Fruit fly (Drosophila melanogaster) whole organism, prepupa: ENCODE data around the gene Rnmt.

ENCODE experiments used
- Blimp-1 ChIP-seq: fragments of 200-800 bp; sonication (Bioruptor generic); optimal IDR thresholded peaks from 3 replicates; lab custom pipeline; 2017; ENCODE audit warnings: missing biosample characterization, missing genetic modification characterization, mild to moderate bottlenecking, moderate library complexity, missing genetic modification reagents
- CG10669 ChIP-seq: fragments of 200-800 bp; sonication (Bioruptor generic); optimal IDR thresholded peaks from 3 replicates; lab custom pipeline; 2018; ENCODE audit warnings: missing biosample characterization, mild to moderate bottlenecking, missing genetic modification characterization, moderate library complexity
- CG11294 ChIP-seq: fragments of 200-800 bp; sonication (Bioruptor generic); IDR thresholded peaks from 2 replicates; pipeline ENCODE4 v1.3.6; 2022; ENCODE audit warnings: missing biosample characterization, missing genetic modification characterization
- CG11902 ChIP-seq: fragments of 200-800 bp; sonication (Bioruptor generic); optimal IDR thresholded peaks from 3 replicates; lab custom pipeline; 2016; ENCODE audit warnings: missing biosample characterization, missing genetic modification characterization
- CG15336 ChIP-seq: fragments of 200-800 bp; sonication (Bioruptor generic); IDR thresholded peaks from 2 replicates; pipeline ENCODE4 v1.3.6; 2022; ENCODE audit warnings: missing biosample characterization, missing genetic modification characterization
- CG1621 ChIP-seq: fragments of 200-800 bp; sonication (Bioruptor generic); optimal IDR thresholded peaks from 3 replicates; lab custom pipeline; 2018; ENCODE audit warnings: missing biosample characterization, mild to moderate bottlenecking, missing genetic modification characterization
- CG16779 ChIP-seq: fragments of 200-800 bp; sonication (Bioruptor generic); optimal IDR thresholded peaks from 3 replicates; lab custom pipeline; 2017; ENCODE audit warnings: missing biosample characterization, mild to moderate bottlenecking, missing genetic modification characterization
- CG3032 ChIP-seq: fragments of 200-800 bp; optimal IDR thresholded peaks from 2 replicates; lab custom pipeline; 2019; ENCODE audit warnings: missing biosample characterization, mild to moderate bottlenecking, missing genetic modification characterization, moderate library complexity
- CG31627 ChIP-seq: fragments of 200-800 bp; sonication (Bioruptor generic); optimal IDR thresholded peaks from 3 replicates; lab custom pipeline; 2016; ENCODE audit warnings: missing biosample characterization, missing genetic modification characterization
- CG32006 ChIP-seq: fragments of 200-800 bp; sonication (Bioruptor generic); optimal IDR thresholded peaks from 3 replicates; lab custom pipeline; 2017; ENCODE audit warnings: missing biosample characterization, mild to moderate bottlenecking, missing genetic modification characterization
- CG3919 ChIP-seq: fragments of 200-800 bp; sonication (Bioruptor generic); optimal IDR thresholded peaks from 3 replicates; lab custom pipeline; 2016; ENCODE audit warnings: missing biosample characterization, missing genetic modification characterization
- CG4318 ChIP-seq: fragments of 200-800 bp; sonication (Bioruptor generic); optimal IDR thresholded peaks from 3 replicates; lab custom pipeline; 2017; ENCODE audit warnings: missing biosample characterization, mild to moderate bottlenecking, missing genetic modification characterization
- CG6163 ChIP-seq: fragments of 200-800 bp; sonication (Bioruptor generic); IDR thresholded peaks from 3 replicates; pipeline ENCODE4 v1.3.6; 2022; ENCODE audit warnings: missing biosample characterization, missing genetic modification characterization
- CG6808 ChIP-seq: fragments of 200-800 bp; sonication (Bioruptor generic); optimal IDR thresholded peaks from 3 replicates; lab custom pipeline; 2017; ENCODE audit warnings: missing biosample characterization, missing genetic modification characterization, mild to moderate bottlenecking, moderate library complexity, missing genetic modification reagents
- CG6854 ChIP-seq: fragments of 200-800 bp; sonication (Bioruptor generic); optimal IDR thresholded peaks from 2 replicates; lab custom pipeline; 2017; ENCODE audit warnings: missing biosample characterization, mild to moderate bottlenecking, missing genetic modification characterization
- CG7368 ChIP-seq: fragments of 200-800 bp; sonication (Bioruptor generic); optimal IDR thresholded peaks from 3 replicates; lab custom pipeline; 2016; ENCODE audit warnings: missing biosample characterization, missing genetic modification characterization
- CG8119 ChIP-seq: fragments of 200-800 bp; sonication (Bioruptor generic); IDR thresholded peaks from 3 replicates; pipeline ENCODE4 v1.3.6; 2022; ENCODE audit warnings: missing biosample characterization, missing genetic modification characterization
- CG8319 ChIP-seq: fragments of 200-800 bp; sonication (Bioruptor generic); optimal IDR thresholded peaks from 3 replicates; lab custom pipeline; 2016; ENCODE audit warnings: missing biosample characterization, missing genetic modification characterization
- CG8632 ChIP-seq: fragments of 200-800 bp; sonication (Bioruptor generic); optimal IDR thresholded peaks from 3 replicates; lab custom pipeline; 2016; ENCODE audit warnings: missing biosample characterization, missing genetic modification characterization
- CG9139 ChIP-seq: fragments of 200-800 bp; sonication (Bioruptor generic); optimal IDR thresholded peaks from 3 replicates; lab custom pipeline; 2017; ENCODE audit warnings: missing biosample characterization, mild to moderate bottlenecking, missing genetic modification characterization
- Eip75B ChIP-seq: fragments of 200-800 bp; sonication (Bioruptor generic); optimal IDR thresholded peaks from 3 replicates; lab custom pipeline; 2016; ENCODE audit warnings: missing biosample characterization, missing genetic modification characterization
- Eip78C ChIP-seq: fragments of 200-800 bp; sonication (Bioruptor generic); peaks from one replicate; lab custom pipeline; 2016; ENCODE audit warnings: missing biosample characterization, missing genetic modification characterization
- Eip93F ChIP-seq: fragments of 200-800 bp; sonication (Bioruptor generic); optimal IDR thresholded peaks from 2 replicates; lab custom pipeline; 2016; ENCODE audit warnings: missing biosample characterization, mild to moderate bottlenecking, missing genetic modification characterization
- Ets21C ChIP-seq: fragments of 200-800 bp; sonication (Bioruptor generic); optimal IDR thresholded peaks from 3 replicates; lab custom pipeline; 2016; ENCODE audit warnings: missing biosample characterization, missing genetic modification characterization
- Ets96B ChIP-seq: fragments of 200-800 bp; optimal IDR thresholded peaks from 2 replicates; lab custom pipeline; 2019; ENCODE audit warnings: missing biosample characterization, mild to moderate bottlenecking, missing genetic modification characterization, moderate library complexity
- Hr38 ChIP-seq: sonication (Bioruptor generic); optimal IDR thresholded peaks from 2 replicates; lab custom pipeline; 2016; ENCODE audit warnings: missing biosample characterization, missing genetic modification characterization
- Lpt ChIP-seq: fragments of 200-800 bp; sonication (Bioruptor generic); optimal IDR thresholded peaks from 3 replicates; lab custom pipeline; 2016; ENCODE audit warnings: missing biosample characterization, missing genetic modification characterization
- Met ChIP-seq: fragments of 200-800 bp; sonication (Bioruptor generic); optimal IDR thresholded peaks from 3 replicates; lab custom pipeline; 2016; ENCODE audit warnings: missing biosample characterization, missing genetic modification characterization
- Sox102F ChIP-seq: fragments of 200-800 bp; sonication (Bioruptor generic); optimal IDR thresholded peaks from 2 replicates; lab custom pipeline; 2016; ENCODE audit warnings: missing biosample characterization, mild to moderate bottlenecking, missing genetic modification characterization
- acj6 ChIP-seq: fragments of 200-800 bp; sonication (Bioruptor generic); optimal IDR thresholded peaks from 3 replicates; lab custom pipeline; 2016; ENCODE audit warnings: missing biosample characterization, missing genetic modification characterization
- dac ChIP-seq: fragments of 200-800 bp; sonication (Bioruptor generic); optimal IDR thresholded peaks from 2 replicates; lab custom pipeline; 2017; ENCODE audit warnings: missing biosample characterization, mild to moderate bottlenecking, missing genetic modification characterization
- dsx ChIP-seq: fragments of 200-800 bp; optimal IDR thresholded peaks from 3 replicates; lab custom pipeline; 2019; ENCODE audit warnings: missing biosample characterization, mild to moderate bottlenecking, missing genetic modification characterization, moderate library complexity; ENCODE audit not compliant: poor library complexity, severe bottlenecking
- eg ChIP-seq: fragments of 200-800 bp; sonication (Bioruptor generic); IDR thresholded peaks from 3 replicates; pipeline ENCODE4 v1.3.6; 2022; ENCODE audit warnings: missing biosample characterization, missing genetic modification characterization
- esn ChIP-seq: fragments of 200-800 bp; sonication (Bioruptor generic); optimal IDR thresholded peaks from 2 replicates; lab custom pipeline; 2016; ENCODE audit warnings: missing biosample characterization, mild to moderate bottlenecking, missing genetic modification characterization, moderate library complexity
- fd85E ChIP-seq: fragments of 200-800 bp; sonication (Bioruptor generic); optimal IDR thresholded peaks from 3 replicates; lab custom pipeline; 2016; ENCODE audit warnings: missing biosample characterization, missing genetic modification characterization
- pdm3 ChIP-seq: fragments of 200-800 bp; sonication (Bioruptor generic); optimal IDR thresholded peaks from 3 replicates; lab custom pipeline; 2016; ENCODE audit warnings: missing biosample characterization, missing genetic modification characterization
- salr ChIP-seq, 2 experiments: fragments of 200-800 bp; sonication (Bioruptor generic); optimal IDR thresholded peaks; 3 replicates each; lab custom pipeline; 2016 to 2018; ENCODE audit warnings: missing biosample characterization in 2 of 2, missing genetic modification characterization in 2 of 2, mild to moderate bottlenecking in 1 of 2
- spab ChIP-seq: fragments of 200-800 bp; sonication (Bioruptor generic); optimal IDR thresholded peaks from 2 replicates; lab custom pipeline; 2017; ENCODE audit warnings: missing biosample characterization, mild to moderate bottlenecking, missing genetic modification characterization, missing genetic modification reagents
- ss ChIP-seq, 2 experiments: fragments of 200-800 bp; sonication (Bioruptor generic); optimal IDR thresholded peaks; 2 replicates in 1 of 2; 3 replicates in 1 of 2; lab custom pipeline; 2017 to 2018; ENCODE audit warnings: mild to moderate bottlenecking in 2 of 2, missing biosample characterization in 2 of 2, missing genetic modification characterization in 2 of 2, moderate library complexity in 1 of 2
- svp ChIP-seq: fragments of 200-800 bp; sonication (Bioruptor generic); peaks from one replicate; lab custom pipeline; 2016; ENCODE audit warnings: missing biosample characterization, missing genetic modification characterization
- topi ChIP-seq: fragments of 200-800 bp; sonication (Bioruptor generic); optimal IDR thresholded peaks from 3 replicates; lab custom pipeline; 2016; ENCODE audit warnings: missing biosample characterization, missing genetic modification characterization
- vri ChIP-seq: fragments of 200-800 bp; sonication (Bioruptor generic); optimal IDR thresholded peaks from 3 replicates; lab custom pipeline; 2016; ENCODE audit warnings: missing biosample characterization, mild to moderate bottlenecking, missing genetic modification characterization

Gene Rnmt

DNA sequence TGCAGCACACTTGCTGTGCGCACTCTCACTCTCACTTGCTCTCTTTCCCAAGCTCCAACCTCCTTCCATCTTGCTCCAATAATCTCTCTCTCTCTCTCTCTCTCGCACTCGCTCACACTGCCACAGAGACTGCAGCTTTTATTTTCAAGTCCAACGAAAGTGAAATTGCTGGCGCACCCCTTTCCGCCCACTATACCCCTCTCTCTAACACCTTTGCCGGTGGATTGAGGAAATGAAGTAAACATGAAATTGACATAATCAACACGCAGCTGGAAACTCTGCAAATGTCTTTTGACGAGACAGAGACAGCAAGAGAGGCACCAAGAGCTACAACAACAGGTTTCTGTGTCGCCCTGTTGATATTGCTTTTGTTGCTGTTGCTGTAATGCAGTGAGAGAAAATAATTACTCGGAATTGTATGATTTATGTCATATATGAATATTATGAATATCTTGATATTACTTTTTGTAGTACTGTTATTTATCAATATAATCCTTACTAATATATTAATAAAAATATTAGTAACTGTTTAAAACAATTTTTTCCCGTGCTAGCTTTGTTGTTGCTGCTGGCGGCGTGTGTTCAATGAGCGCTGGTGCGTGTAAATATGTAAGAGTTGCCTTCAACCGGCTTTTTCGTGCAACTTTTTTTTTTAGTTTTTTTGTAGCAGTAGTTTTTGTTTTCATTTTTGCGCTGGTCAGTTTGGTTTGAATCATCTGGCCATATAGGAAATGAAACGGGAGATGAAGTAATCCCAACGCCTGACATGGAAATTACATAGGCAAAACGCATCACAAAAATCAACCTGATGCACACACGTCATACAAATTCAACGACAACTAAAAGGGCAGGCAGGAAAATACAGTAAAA lies 13.9 kb upstream of the Rnmt start (continued):
- TF ChIP-seq CG10669 (GFP tag; lab: Kevin White, UChicago) (peak; percentile 95), CG15336 (peak; percentile 97), CG3032 (tag; lab: Kevin White, UChicago) (peak; percentile 97), CG11902 (GFP tag; lab: Kevin White, UChicago) (peak; percentile 83), CG8119 (GFP tag; lab: Robert Waterston, UW) (peak; percentile 97), CG11294 (GFP tag; lab: Robert Waterston, UW) (peak; percentile 91), pdm3 (GFP tag; lab: Kevin White, UChicago) (peak; percentile 79), CG4318 (GFP tag; lab: Kevin White, UChicago) (peak; percentile 87), dac (GFP tag; lab: Kevin White, UChicago) (peak; percentile 77), CG6854 (GFP tag; lab: Kevin White, UChicago) (peak; percentile 89), Eip75B (GFP tag; lab: Kevin White, UChicago) (peak; percentile 89), CG1621 (tag; lab: Kevin White, UChicago) (peak; percentile 89), esn (GFP tag; lab: Kevin White, UChicago) (peak; percentile 86), spab (GFP tag; lab: Kevin White, UChicago) (peak; percentile 94), Sox102F (GFP tag; lab: Kevin White, UChicago) (peak; percentile 79), dsx (GFP tag; lab: Kevin White, UChicago) (peak; percentile 97), svp (GFP tag; lab: Kevin White, UChicago) (peak; percentile 85), CG8632 (GFP tag; lab: Kevin White, UChicago) (peak; percentile 96), Lpt (peak; percentile 88), CG31627 (GFP tag; lab: Kevin White, UChicago) (peak; percentile 54), Eip93F (GFP tag; lab: Kevin White, UChicago) (peak; percentile 66), acj6 (GFP tag; lab: Kevin White, UChicago) (peak; percentile 95), vri (GFP tag; lab: Kevin White, UChicago) (peak; percentile 90), salr (GFP tag; optimal IDR thresholded peaks at IDR 0.05; lab: Kevin White, UChicago) (peak; percentile 87 to 88), CG16779 (tag; lab: Kevin White, UChicago) (peak; percentile 83), Met (GFP tag; lab: Kevin White, UChicago) (peak; percentile 83), CG32006 (GFP tag; lab: Kevin White, UChicago) (peak; percentile 96), Eip78C (GFP tag; lab: Kevin White, UChicago) (peak; percentile 98), CG7368 (GFP tag; lab: Kevin White, UChicago) (peak; percentile 89), Hr38 (GFP tag; lab: Kevin White, UChicago) (peak; percentile 13), Ets21C (peak; percentile 66), CG3919 (GFP tag; lab: Kevin White, UChicago) (peak; percentile 94), topi (peak; percentile 70), fd85E (GFP tag; lab: Kevin White, UChicago) (peak; percentile 63)
- TF ChIP-seq, all 60 proteins: peak for 60

DNA sequence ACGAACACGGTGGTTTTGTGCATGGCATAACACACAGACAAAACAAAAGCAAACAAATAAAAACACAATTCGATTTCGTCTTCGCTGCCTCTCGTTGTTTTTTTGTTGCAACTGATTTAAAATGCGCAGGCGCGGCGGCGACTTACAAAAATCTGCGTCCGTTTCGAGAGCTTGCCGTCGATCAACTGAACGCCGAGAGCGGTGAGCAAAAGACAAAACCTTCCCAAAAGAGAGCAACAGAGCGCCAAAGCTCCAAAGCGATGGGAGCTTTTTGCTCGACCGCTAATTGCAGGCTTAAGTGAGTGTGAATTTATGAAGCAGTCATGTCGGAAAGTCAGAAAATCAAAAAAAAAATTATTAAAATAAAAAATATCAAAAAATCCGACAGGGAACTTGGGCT lies 12.4 kb upstream of the Rnmt start, which contains the start of gene mol:
TSS of gene mol (minus strand) at position 190 of the 400 bp plus-strand sequence.
- peak; percentile 56 for TF ChIP-seq dsx (GFP tag; lab: Kevin White, UChicago)
- TF ChIP-seq CG3919 (GFP tag; lab: Kevin White, UChicago): no peak
- TF ChIP-seq CG6163 (GFP tag; lab: Robert Waterston, UW): peak; percentile 62
- peak; percentile 66 for TF ChIP-seq Eip78C (GFP tag; lab: Kevin White, UChicago)
- TF ChIP-seq dac (GFP tag; lab: Kevin White, UChicago): no peak
- peak; percentile 51 for TF ChIP-seq eg (GFP tag; lab: Robert Waterston, UW)
- TF ChIP-seq Blimp-1 (GFP tag; lab: Kevin White, UChicago): peak; percentile 24
- peak; percentile 7 for TF ChIP-seq CG6808 (GFP tag; lab: Kevin White, UChicago)
- TF ChIP-seq Sox102F (GFP tag; lab: Kevin White, UChicago): no peak
- TF ChIP-seq Ets96B (tag; lab: Kevin White, UChicago): peak; percentile 3
- peak; percentile 60 for TF ChIP-seq CG9139 (GFP tag; lab: Kevin White, UChicago)
- TF ChIP-seq CG15336: peak; percentile 20; the same call in 1 of the 2 replicates
- peak; percentile 34 for TF ChIP-seq vri (GFP tag; lab: Kevin White, UChicago)
- no peak for TF ChIP-seq salr (GFP tag; optimal IDR thresholded peaks at IDR 0.05; lab: Kevin White, UChicago)
- TF ChIP-seq ss (GFP tag; optimal IDR thresholded peaks at IDR 0.05; lab: Kevin White, UChicago): peak; percentile 61 to 66
- TF ChIP-seq CG8319 (GFP tag; lab: Kevin White, UChicago): no peak
- peak; percentile 21 for TF ChIP-seq CG1621 (tag; lab: Kevin White, UChicago)
- no peak for TF ChIP-seq fd85E (GFP tag; lab: Kevin White, UChicago)
